Fruit fly (Drosophila melanogaster) whole organism, adult: Measurements from ENCODE around the gene Naprt.
A peak's percentile ranks its signal among the peaks of the same experiment; 100 is the strongest.

Source experiments
- CG11617 ChIP-seq: fragments of 200-800 bp; sonication (Bioruptor generic); optimal IDR thresholded peaks from 2 replicates; lab custom pipeline; 2017; ENCODE audit warnings: mild to moderate bottlenecking, missing biosample characterization, missing genetic modification reagents, missing genetic modification characterization
- CG12768 ChIP-seq: fragments of 200-800 bp; sonication (Bioruptor generic); optimal IDR thresholded peaks from 2 replicates; lab custom pipeline; 2017; ENCODE audit warnings: missing biosample characterization, missing genetic modification characterization, mild to moderate bottlenecking, moderate library complexity, missing genetic modification reagents
- CG1620 ChIP-seq: fragments of 200-800 bp; sonication (Bioruptor generic); optimal IDR thresholded peaks from 2 replicates; lab custom pipeline; 2016; ENCODE audit warnings: missing biosample characterization, missing genetic modification characterization
- Clk ChIP-seq: fragments of 200-800 bp; sonication (Bioruptor generic); optimal IDR thresholded peaks from 2 replicates; lab custom pipeline; 2017; ENCODE audit warnings: missing biosample characterization, missing genetic modification characterization
- cic ChIP-seq: fragments of 200-800 bp; sonication (Bioruptor generic); optimal IDR thresholded peaks from 2 replicates; lab custom pipeline; 2017; ENCODE audit warnings: missing biosample characterization, mild to moderate bottlenecking, missing genetic modification characterization, moderate library complexity
- tj ChIP-seq: fragments of 200-800 bp; sonication (Bioruptor generic); optimal IDR thresholded peaks from 3 replicates; lab custom pipeline; 2017; ENCODE audit warnings: missing biosample characterization, mild to moderate bottlenecking, missing genetic modification characterization, moderate library complexity

DNA sequence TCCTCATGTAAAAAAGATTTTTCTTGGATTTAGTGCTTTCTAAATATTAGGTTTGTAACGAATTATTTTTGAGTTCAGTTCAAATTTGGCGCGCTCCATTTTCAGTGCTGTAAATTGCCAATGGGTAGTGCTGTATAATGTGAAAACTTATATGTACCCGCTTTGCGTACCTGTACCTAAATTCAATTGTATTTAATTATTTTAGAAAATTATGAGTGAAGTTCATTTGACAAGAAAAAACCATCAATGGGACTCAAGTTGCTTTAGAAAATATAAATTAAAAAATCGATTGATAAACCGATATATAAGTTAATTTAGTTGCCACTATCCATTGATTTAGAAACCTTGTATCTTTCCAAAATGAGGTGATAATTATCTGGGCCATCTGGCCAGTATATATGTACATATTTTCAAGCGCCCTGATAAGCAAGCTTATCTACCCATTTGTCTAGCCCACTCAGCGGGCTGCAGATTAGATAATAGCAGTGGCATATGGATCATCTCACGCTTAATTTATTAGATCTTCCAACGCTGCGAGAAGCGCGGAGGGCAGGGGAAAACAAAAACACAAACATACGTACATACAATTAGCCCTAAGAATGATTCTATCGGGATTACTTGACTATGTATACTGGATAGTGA, 26.4 kb upstream of the Naprt start:
- TF ChIP-seq Clk (GFP tag; lab: Kevin White, UChicago) (no peak), CG11617 (GFP tag; lab: Kevin White, UChicago) (no peak), CG1620 (peak; percentile 58), tj (GFP tag; lab: Kevin White, UChicago) (no peak), cic (GFP tag; lab: Kevin White, UChicago) (no peak), CG12768 (GFP tag; lab: Kevin White, UChicago) (peak; percentile 47)
